Worm (Caenorhabditis elegans): ENCODE measurements around the gene C16B8.3.
A peak's percentile ranks its signal among the peaks of the same experiment; 100 is the strongest.

Gene C16B8.3

DNA sequence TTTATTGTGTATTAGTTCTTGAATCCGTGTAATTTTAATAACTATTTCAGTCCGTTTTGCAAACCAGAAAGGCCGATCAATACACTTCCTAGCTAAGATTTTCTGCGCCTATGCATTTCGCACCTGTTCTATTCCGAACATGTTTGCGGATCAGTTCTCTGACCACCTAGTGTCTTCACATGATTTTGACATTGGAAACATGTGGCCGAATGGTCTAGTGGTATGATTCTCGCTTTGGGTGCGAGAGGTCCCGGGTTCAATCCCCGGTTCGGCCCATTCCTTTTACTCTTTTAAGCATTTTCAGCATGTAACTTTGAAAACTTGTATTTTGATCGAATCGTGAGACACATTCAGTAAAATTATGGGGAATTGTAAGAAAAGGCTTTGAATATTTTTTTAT lies 919 bp upstream of the C16B8.3 start (continued):
- TF ChIP-seq nhr-90 (tag; optimal IDR thresholded peaks at IDR 0.05; ENCODE audit: poor library complexity) (no peak), nhr-237 (tag; optimal IDR thresholded peaks at IDR 0.05) (no peak)

DNA sequence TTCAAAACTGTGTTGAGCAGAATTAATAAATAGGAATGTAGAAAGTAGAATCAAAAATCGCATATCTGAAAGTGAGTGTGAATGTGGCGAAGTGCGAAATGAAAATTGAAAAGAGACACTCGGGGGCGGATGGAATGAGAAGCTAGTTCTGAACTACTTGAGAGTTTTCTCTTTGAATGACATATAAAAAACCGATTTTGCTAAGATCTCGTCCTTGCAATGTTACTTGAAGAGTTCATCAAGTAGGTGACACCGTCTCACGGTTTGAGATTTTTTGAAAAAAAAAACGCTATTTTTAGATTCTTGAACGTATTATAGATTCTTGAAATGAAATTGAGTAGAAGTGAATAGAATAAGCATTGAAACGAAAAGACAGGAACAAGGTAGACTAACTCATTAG lies 2.1 kb downstream of the C16B8.3 start, which contains the start of gene C16B8.2:
C16B8.2 (minus strand) TSS at position 101 of the 400 bp plus-strand sequence.
- TF ChIP-seq nhr-84 (tag; optimal IDR thresholded peaks at IDR 0.05), result no peak
- TF ChIP-seq pqm-1 (tag; optimal IDR thresholded peaks at IDR 0.05), result no peak
- no peak for TF ChIP-seq pag-3 (tag; optimal IDR thresholded peaks at IDR 0.05; ENCODE audit: borderline replicate concordance, insufficient read depth)
- no peak for TF ChIP-seq lin-39 (tag; optimal IDR thresholded peaks at IDR 0.05)
- TF ChIP-seq jun-1 (tag; optimal IDR thresholded peaks at IDR 0.05), result no peak
- no peak for TF ChIP-seq alr-1 (tag; optimal IDR thresholded peaks at IDR 0.05; ENCODE audit: borderline replicate concordance)
- TF ChIP-seq lin-15B (tag; optimal IDR thresholded peaks at IDR 0.05), result no peak
- no peak for TF ChIP-seq ets-5 (GFP tag; IDR thresholded peaks at IDR 0.05)
- no peak for TF ChIP-seq fkh-10 (GFP tag; optimal IDR thresholded peaks at IDR 0.05)
- TF ChIP-seq nhr-20 (tag; optimal IDR thresholded peaks at IDR 0.05), result no peak
- no peak for TF ChIP-seq isw-1 (GFP tag; IDR thresholded peaks at IDR 0.05)
- no peak for TF ChIP-seq nhr-71 (tag; optimal IDR thresholded peaks at IDR 0.05)
- TF ChIP-seq lir-3 (tag; optimal IDR thresholded peaks at IDR 0.05; ENCODE audit: poor library complexity), result no peak
- TF ChIP-seq nhr-77 (tag; optimal IDR thresholded peaks at IDR 0.05), result no peak

- TF ChIP-seq ceh-88 (GFP tag; IDR thresholded peaks at IDR 0.05), result no peak
- peak; percentile 9 for TF ChIP-seq nhr-71 (tag; optimal IDR thresholded peaks at IDR 0.05)
- peak; percentile 62 for TF ChIP-seq lin-14 (GFP tag; optimal IDR thresholded peaks at IDR 0.05)
- TF ChIP-seq pqm-1 (tag; optimal IDR thresholded peaks at IDR 0.05), result no peak
- peak; percentile 20 for TF ChIP-seq rnt-1 (tag; optimal IDR thresholded peaks at IDR 0.05)
- TF ChIP-seq fkh-10 (GFP tag; optimal IDR thresholded peaks at IDR 0.05), result peak; percentile 80
- TF ChIP-seq ceh-90 (tag; optimal IDR thresholded peaks at IDR 0.05), result no peak
Observed at ce11 chrX:3960345-3960744, 8.1 kb downstream of the C16B8.3 start.

- TF ChIP-seq lin-14 (GFP tag; optimal IDR thresholded peaks at IDR 0.05) (peak; percentile 33), snu-23 (GFP tag; optimal IDR thresholded peaks at IDR 0.05) (no peak), rnt-1 (tag; optimal IDR thresholded peaks at IDR 0.05) (peak; percentile 34)
Observed at ce11 chrX:3959221-3959620, 9.2 kb downstream of the C16B8.3 start.

- no peak for TF ChIP-seq hpl-2 (GFP tag; optimal IDR thresholded peaks at IDR 0.05)
- TF ChIP-seq blmp-1 (tag; optimal IDR thresholded peaks at IDR 0.05), result peak; percentile 49
- TF ChIP-seq nhr-12 (tag; optimal IDR thresholded peaks at IDR 0.05), result no peak
Observed at ce11 chrX:3958252-3958651, 10.2 kb downstream of the C16B8.3 start, which contains the start of gene lin-18. TSS of gene lin-18 (plus strand) at chrX:3958552.

ce11 chrX:3957475-3958204 lies 10.8 kb downstream of the C16B8.3 start:
- TF ChIP-seq unc-130 (tag; optimal IDR thresholded peaks at IDR 0.05) (no peak), unc-86 (tag; optimal IDR thresholded peaks at IDR 0.05) (no peak), rnt-1 (tag; optimal IDR thresholded peaks at IDR 0.05) (peak; percentile 20), aha-1 (tag; optimal IDR thresholded peaks at IDR 0.05) (no peak), nhr-19 (GFP tag; conservative IDR thresholded peaks at IDR 0.05) (no peak), F16B12.6 (tag; optimal IDR thresholded peaks at IDR 0.05) (no peak), lin-13 (GFP tag; optimal IDR thresholded peaks at IDR 0.05) (no peak), snu-23 (GFP tag; optimal IDR thresholded peaks at IDR 0.05) (peak; percentile 9), lin-35 (GFP tag; optimal IDR thresholded peaks at IDR 0.05) (no peak), zag-1 (tag; optimal IDR thresholded peaks at IDR 0.05) (peak; percentile 30), lin-15B (tag; optimal IDR thresholded peaks at IDR 0.05) (no peak), lin-14 (GFP tag; optimal IDR thresholded peaks at IDR 0.05) (peak; percentile 86), fkh-10 (GFP tag; optimal IDR thresholded peaks at IDR 0.05) (peak; percentile 86), nhr-77 (tag; optimal IDR thresholded peaks at IDR 0.05) (no peak), nhr-20 (tag; optimal IDR thresholded peaks at IDR 0.05) (no peak), ces-1 (GFP tag; optimal IDR thresholded peaks at IDR 0.05) (peak; percentile 90), elt-2 (tag; optimal IDR thresholded peaks at IDR 0.05) (no peak), pag-3 (tag; optimal IDR thresholded peaks at IDR 0.05; ENCODE audit: borderline replicate concordance, insufficient read depth) (no peak), ztf-11 (tag; optimal IDR thresholded peaks at IDR 0.05) (peak in 1 of 2 experiments; percentile 12), tbx-2 (tag; optimal IDR thresholded peaks at IDR 0.05) (peak; percentile 5), unc-98 (GFP tag; IDR thresholded peaks at IDR 0.05) (no peak), hlh-4 (tag; optimal IDR thresholded peaks at IDR 0.05) (no peak), alr-1 (tag; optimal IDR thresholded peaks at IDR 0.05; ENCODE audit: borderline replicate concordance) (no peak), snpc-4 (tag; optimal IDR thresholded peaks at IDR 0.05) (no peak), lin-39 (tag; optimal IDR thresholded peaks at IDR 0.05) (no peak), C04F5.9 (tag; optimal IDR thresholded peaks at IDR 0.05) (no peak)
